Fruit fly (Drosophila melanogaster) whole organism, embryonic: ENCODE results near the gene CG5861.
A peak's percentile ranks its signal among the peaks of the same experiment; 100 is the strongest.

Experiments
- CG10274 ChIP-seq: fragments of 200-800 bp; sonication (Bioruptor generic); optimal IDR thresholded peaks from 3 replicates; lab custom pipeline; 2017; ENCODE audit warnings: missing biosample characterization, mild to moderate bottlenecking, missing genetic modification characterization
- CG13287 ChIP-seq: fragments of 200-800 bp; sonication (Bioruptor generic); IDR thresholded peaks from 2 replicates; pipeline ENCODE4 v1.3.6; 2022; ENCODE audit warnings: missing biosample characterization, missing genetic modification characterization; ENCODE audit not compliant: partially characterized antibody
- CG13296 ChIP-seq: fragments of 200-800 bp; sonication (Bioruptor generic); optimal IDR thresholded peaks from 3 replicates; lab custom pipeline; 2018; ENCODE audit warnings: missing biosample characterization, mild to moderate bottlenecking, missing genetic modification characterization
- CG14860 ChIP-seq: fragments of 200-800 bp; sonication (Bioruptor generic); IDR thresholded peaks from 3 replicates; pipeline ENCODE4 v1.3.6; 2022; ENCODE audit warnings: missing biosample characterization, missing genetic modification characterization; ENCODE audit not compliant: partially characterized antibody
- CG1529 ChIP-seq: fragments of 200-800 bp; sonication (Bioruptor generic); optimal IDR thresholded peaks from 3 replicates; lab custom pipeline; 2018; ENCODE audit warnings: missing biosample characterization, missing genetic modification characterization
- CG15601 ChIP-seq: fragments of 200-800 bp; sonication (Bioruptor generic); optimal IDR thresholded peaks from 3 replicates; lab custom pipeline; 2019; ENCODE audit warnings: missing biosample characterization, mild to moderate bottlenecking, missing genetic modification characterization, moderate library complexity
- CG30431 ChIP-seq: fragments of 200-800 bp; sonication (Bioruptor generic); optimal IDR thresholded peaks from 2 replicates; lab custom pipeline; 2017; ENCODE audit warnings: missing biosample characterization, missing genetic modification characterization
- CG43689 ChIP-seq: fragments of 200-800 bp; sonication (Bioruptor generic); IDR thresholded peaks from 2 replicates; pipeline ENCODE4 v1.3.6; 2022; ENCODE audit warnings: missing biosample characterization, missing genetic modification characterization
- CG4707 ChIP-seq: fragments of 200-800 bp; sonication (Bioruptor generic); optimal IDR thresholded peaks from 2 replicates; lab custom pipeline; 2018; ENCODE audit warnings: missing biosample characterization, mild to moderate bottlenecking, missing genetic modification characterization, moderate library complexity
- CG4820 ChIP-seq: fragments of 200-800 bp; sonication (Bioruptor generic); optimal IDR thresholded peaks from 3 replicates; lab custom pipeline; 2016; ENCODE audit warnings: missing biosample characterization, missing genetic modification characterization
- CG5180 ChIP-seq: fragments of 200-800 bp; sonication (Bioruptor generic); optimal IDR thresholded peaks from 3 replicates; lab custom pipeline; 2017; ENCODE audit warnings: missing biosample characterization, missing genetic modification characterization, mild to moderate bottlenecking, moderate library complexity, missing genetic modification reagents
- CG6813 ChIP-seq: fragments of 200-800 bp; sonication (Bioruptor generic); optimal IDR thresholded peaks from 2 replicates; lab custom pipeline; 2017; ENCODE audit warnings: missing biosample characterization, missing genetic modification characterization, mild to moderate bottlenecking, moderate library complexity, missing genetic modification reagents
- CG8281 ChIP-seq: fragments of 200-800 bp; sonication (Bioruptor generic); optimal IDR thresholded peaks from 2 replicates; lab custom pipeline; 2018; ENCODE audit warnings: missing biosample characterization, mild to moderate bottlenecking, missing genetic modification characterization, moderate library complexity
- CG9932 ChIP-seq: fragments of 200-800 bp; sonication (Bioruptor generic); IDR thresholded peaks from 2 replicates; pipeline ENCODE4 v1.3.6; 2022; ENCODE audit warnings: missing biosample characterization, missing genetic modification characterization
- CHES-1-like ChIP-seq: fragments of 200-800 bp; sonication (Bioruptor generic); optimal IDR thresholded peaks from 2 replicates; lab custom pipeline; 2016; ENCODE audit warnings: missing biosample characterization, missing genetic modification characterization
- Chrac-16 ChIP-seq: fragments of 200-800 bp; sonication (Bioruptor generic); optimal IDR thresholded peaks from 3 replicates; lab custom pipeline; 2016; ENCODE audit warnings: missing biosample characterization, missing genetic modification characterization
- D19A ChIP-seq: fragments of 200-800 bp; optimal IDR thresholded peaks from 3 replicates; lab custom pipeline; 2019; ENCODE audit warnings: missing biosample characterization, mild to moderate bottlenecking, missing genetic modification characterization, moderate library complexity
- Dbx ChIP-seq: fragments of 200-800 bp; sonication (Bioruptor generic); IDR thresholded peaks from 3 replicates; pipeline ENCODE4 v1.3.6; 2022; ENCODE audit warnings: missing biosample characterization, missing genetic modification characterization
- Dek ChIP-seq: fragments of 200-800 bp; sonication (Bioruptor generic); optimal IDR thresholded peaks from 3 replicates; lab custom pipeline; 2019; ENCODE audit warnings: missing biosample characterization, mild to moderate bottlenecking, missing genetic modification characterization, moderate library complexity
- E2f1 ChIP-seq: fragments of 200-800 bp; sonication (Bioruptor generic); IDR thresholded peaks from 2 replicates; pipeline ENCODE4 v1.3.6; 2022; ENCODE audit warnings: missing biosample characterization, missing genetic modification characterization
- Elba2 ChIP-seq: fragments of 200-800 bp; sonication (Bioruptor generic); optimal IDR thresholded peaks from 3 replicates; lab custom pipeline; 2016; ENCODE audit warnings: missing biosample characterization, missing genetic modification characterization
- Fer1 ChIP-seq: fragments of 200-800 bp; sonication (Bioruptor generic); optimal IDR thresholded peaks from 2 replicates; lab custom pipeline; 2017; ENCODE audit warnings: missing biosample characterization, mild to moderate bottlenecking, missing genetic modification characterization
- HLH54F ChIP-seq: fragments of 200-800 bp; sonication (Bioruptor generic); optimal IDR thresholded peaks from 3 replicates; lab custom pipeline; 2016; ENCODE audit warnings: missing biosample characterization, missing genetic modification characterization
- Hr3 ChIP-seq: fragments of 200-800 bp; sonication (Bioruptor generic); optimal IDR thresholded peaks from 3 replicates; lab custom pipeline; 2016; ENCODE audit warnings: missing biosample characterization, missing genetic modification characterization
- Hsf ChIP-seq: fragments of 200-800 bp; sonication (Bioruptor generic); optimal IDR thresholded peaks from 3 replicates; lab custom pipeline; 2016; ENCODE audit warnings: missing biosample characterization, missing genetic modification characterization
- Lhr ChIP-seq: fragments of 200-800 bp; sonication (Bioruptor generic); optimal IDR thresholded peaks from 3 replicates; lab custom pipeline; 2017; ENCODE audit warnings: mild to moderate bottlenecking, missing biosample characterization, missing genetic modification reagents, missing genetic modification characterization
- Max ChIP-seq: fragments of 200-800 bp; sonication (Bioruptor generic); optimal IDR thresholded peaks from 2 replicates; lab custom pipeline; 2016; ENCODE audit warnings: missing biosample characterization, mild to moderate bottlenecking, missing genetic modification characterization
- Spps ChIP-seq: fragments of 200-800 bp; sonication (Bioruptor generic); optimal IDR thresholded peaks from 2 replicates; lab custom pipeline; 2018; ENCODE audit warnings: missing biosample characterization, mild to moderate bottlenecking, missing genetic modification characterization
- Trl ChIP-seq, 3 experiments: fragments of >200 bp in 2 of 3; fragments of 200-800 bp in 1 of 3; sonication (Bioruptor generic) in 1 of 3; optimal IDR thresholded peaks; 2 replicates in 1 of 3; 3 replicates in 2 of 3; lab custom pipeline; 2016 to 2017; ENCODE audit warnings: missing biosample characterization in 1 of 3, missing genetic modification characterization in 1 of 3
- Usf ChIP-seq: fragments of 200-800 bp; sonication (Bioruptor generic); optimal IDR thresholded peaks from 2 replicates; lab custom pipeline; 2017; ENCODE audit warnings: missing genotype, missing biosample characterization, missing genetic modification characterization
- abd-A ChIP-seq: fragments of 200-800 bp; sonication (Bioruptor generic); optimal IDR thresholded peaks from 3 replicates; lab custom pipeline; 2019; ENCODE audit warnings: missing biosample characterization, mild to moderate bottlenecking, missing genetic modification characterization, moderate library complexity
- btn ChIP-seq: fragments of 200-800 bp; sonication (Bioruptor generic); optimal IDR thresholded peaks from 2 replicates; lab custom pipeline; 2016; ENCODE audit warnings: missing biosample characterization, missing genetic modification characterization
- cg ChIP-seq: fragments of 200-800 bp; sonication (Bioruptor generic); optimal IDR thresholded peaks from 3 replicates; lab custom pipeline; 2019; ENCODE audit warnings: missing biosample characterization, mild to moderate bottlenecking, missing genetic modification characterization, moderate library complexity
- cwo ChIP-seq: fragments of 200-800 bp; sonication (Bioruptor generic); optimal IDR thresholded peaks from 3 replicates; lab custom pipeline; 2017; ENCODE audit warnings: missing biosample characterization, missing genetic modification characterization, mild to moderate bottlenecking, moderate library complexity, missing genetic modification reagents
- dati ChIP-seq: fragments of 200-800 bp; sonication (Bioruptor generic); IDR thresholded peaks from 2 replicates; pipeline ENCODE4 v1.3.6; 2022; ENCODE audit warnings: missing biosample characterization, missing genetic modification characterization
- hth ChIP-seq: fragments of >200 bp; optimal IDR thresholded peaks from 2 replicates; lab custom pipeline; 2017; ENCODE audit warnings: inconsistent platforms
- lmd ChIP-seq: fragments of 200-800 bp; sonication (Bioruptor generic); IDR thresholded peaks from 2 replicates; pipeline ENCODE4 v1.3.6; 2022; ENCODE audit warnings: missing biosample characterization, missing genetic modification characterization
- nmo ChIP-seq: fragments of 200-800 bp; sonication (Bioruptor generic); optimal IDR thresholded peaks from 2 replicates; lab custom pipeline; 2018; ENCODE audit warnings: missing biosample characterization, mild to moderate bottlenecking, missing genetic modification characterization, moderate library complexity
- nom ChIP-seq: fragments of 200-800 bp; sonication (Bioruptor generic); optimal IDR thresholded peaks from 2 replicates; lab custom pipeline; 2017; ENCODE audit warnings: missing biosample characterization, missing genetic modification characterization, mild to moderate bottlenecking, moderate library complexity, missing genetic modification reagents
- otp ChIP-seq: fragments of 200-800 bp; sonication (Bioruptor generic); IDR thresholded peaks from 3 replicates; pipeline ENCODE4, ENCODE4 v1.3.6; 2022; ENCODE audit warnings: missing biosample characterization, missing genetic modification characterization
- phol ChIP-seq: fragments of 200-800 bp; sonication (Bioruptor generic); optimal IDR thresholded peaks from 3 replicates; lab custom pipeline; 2018; ENCODE audit warnings: missing biosample characterization, mild to moderate bottlenecking, missing genetic modification characterization, moderate library complexity
- pros ChIP-seq: fragments of 200-800 bp; sonication (Bioruptor generic); optimal IDR thresholded peaks from 3 replicates; lab custom pipeline; 2019; ENCODE audit warnings: missing biosample characterization, mild to moderate bottlenecking, missing genetic modification characterization, moderate library complexity
- row ChIP-seq: fragments of 200-800 bp; sonication (Bioruptor generic); IDR thresholded peaks from 3 replicates; pipeline ENCODE4 v1.3.6; 2022; ENCODE audit warnings: missing biosample characterization, missing genetic modification characterization
- slp2 ChIP-seq: fragments of 200-800 bp; sonication (Bioruptor generic); optimal IDR thresholded peaks from 2 replicates; lab custom pipeline; 2016; ENCODE audit warnings: missing biosample characterization, missing genetic modification characterization
- tap ChIP-seq: fragments of 200-800 bp; optimal IDR thresholded peaks from 3 replicates; lab custom pipeline; 2019; ENCODE audit warnings: missing biosample characterization, mild to moderate bottlenecking, missing genetic modification characterization, moderate library complexity
- tna ChIP-seq: fragments of 200-800 bp; sonication (Bioruptor generic); IDR thresholded peaks from 2 replicates; pipeline ENCODE4 v1.3.6; 2022; ENCODE audit warnings: missing biosample characterization, missing genetic modification characterization; ENCODE audit not compliant: partially characterized antibody
- zfh2 ChIP-seq: fragments of 200-800 bp; sonication (Bioruptor generic); optimal IDR thresholded peaks from 2 replicates; lab custom pipeline; 2016; ENCODE audit warnings: missing biosample characterization, missing genetic modification characterization

Gene CG5861

DNA sequence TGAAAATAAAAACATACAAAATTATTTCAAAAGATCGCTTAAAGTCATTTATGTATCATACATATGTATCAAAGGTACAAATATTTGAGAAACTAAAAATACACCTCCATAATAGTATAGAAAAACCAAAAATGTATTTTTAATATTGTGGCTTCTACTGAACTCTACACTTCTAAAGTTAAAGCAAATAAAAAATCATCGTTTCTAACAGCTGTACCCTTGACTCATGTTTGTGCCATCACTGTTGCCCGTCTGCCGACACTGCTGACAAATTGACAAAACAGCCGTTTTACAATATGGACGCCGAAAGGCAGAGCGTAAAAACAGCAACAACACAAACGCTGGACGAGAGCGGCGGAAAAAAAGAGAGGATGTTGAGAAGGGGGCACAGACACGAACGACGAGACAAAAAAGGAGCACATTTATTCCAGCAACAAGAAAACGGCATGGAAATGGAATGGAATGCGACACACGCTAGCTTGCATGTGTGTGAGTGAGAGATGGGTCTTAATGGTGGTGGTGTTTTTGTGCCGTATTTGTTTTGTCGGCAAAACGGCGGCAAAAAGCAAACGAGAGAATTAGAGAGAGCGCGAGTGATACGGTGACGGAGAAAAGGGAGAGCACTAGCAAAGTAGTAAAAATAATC lies 20.6 kb downstream of the CG5861 start (continued):
- TF ChIP-seq CG13296 (GFP tag; lab: Kevin White, UChicago) (peak; percentile 55), CG14860 (no peak), CHES-1-like (GFP tag; lab: Kevin White, UChicago) (peak; percentile 85), dati (GFP tag; lab: Robert Waterston, UW) (no peak), Chrac-16 (peak; percentile 82), abd-A (tag; lab: Kevin White, UChicago) (peak; percentile 84), row (GFP tag; lab: Robert Waterston, UW) (no peak), lmd (GFP tag; lab: Robert Waterston, UW) (no peak), CG1529 (peak; percentile 70), CG30431 (GFP tag; lab: Kevin White, UChicago) (peak; percentile 55), Hsf (GFP tag; lab: Kevin White, UChicago) (peak; percentile 78), Spps (tag; lab: Kevin White, UChicago) (peak; percentile 77), cg (peak; percentile 88), phol (tag; lab: Kevin White, UChicago) (peak; percentile 93), HLH54F (peak; percentile 86), cwo (GFP tag; lab: Kevin White, UChicago) (peak; percentile 86), pros (GFP tag; lab: Kevin White, UChicago) (peak; percentile 79), Fer1 (GFP tag; lab: Kevin White, UChicago) (peak; percentile 86), nom (GFP tag; lab: Kevin White, UChicago) (peak; percentile 67), CG4820 (GFP tag; lab: Kevin White, UChicago) (peak; percentile 63), zfh2 (GFP tag; lab: Kevin White, UChicago) (peak; percentile 87), slp2 (GFP tag; lab: Kevin White, UChicago) (peak; percentile 52), E2f1 (GFP tag; lab: Robert Waterston, UW) (no peak), tna (GFP tag; lab: Robert Waterston, UW) (no peak), Usf (GFP tag; lab: Kevin White, UChicago) (peak; percentile 35), CG6813 (peak; percentile 61)

DNA sequence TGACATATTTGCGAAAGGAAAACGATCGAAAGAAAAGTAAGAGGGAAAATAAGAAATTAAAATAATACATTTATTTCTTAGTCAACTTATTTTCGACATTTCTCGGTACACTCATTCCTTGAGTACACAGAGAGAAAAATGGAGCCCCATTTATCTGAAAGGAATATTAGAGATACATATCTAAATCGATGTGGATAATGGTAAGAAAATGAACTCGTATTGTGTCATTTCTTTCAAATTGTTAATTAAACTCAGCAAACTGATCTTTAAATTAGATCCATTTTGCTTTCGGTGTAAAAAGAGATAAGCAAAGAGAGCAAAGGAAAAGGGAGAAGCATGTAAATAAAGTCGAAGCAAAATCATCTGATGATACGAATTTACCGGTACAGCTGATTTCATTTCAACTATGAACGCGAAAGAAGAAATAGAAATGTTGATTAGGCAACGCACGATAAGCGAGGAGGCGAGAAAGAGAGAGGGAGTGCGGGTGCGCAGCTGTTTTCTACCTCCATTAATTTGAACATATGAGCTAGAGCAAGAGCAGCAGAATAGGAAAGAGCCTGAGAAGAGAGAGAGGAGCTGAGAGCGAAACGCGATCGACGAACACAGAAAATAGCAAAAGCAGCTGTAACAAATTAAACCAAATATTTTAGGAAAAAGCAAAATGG lies 21.3 kb downstream of the CG5861 start:
- TF ChIP-seq CG13287 (GFP tag; lab: Robert Waterston, UW) (no peak), CHES-1-like (GFP tag; lab: Kevin White, UChicago) (peak; percentile 74), CG5180 (GFP tag; lab: Kevin White, UChicago) (peak; percentile 48), cwo (GFP tag; lab: Kevin White, UChicago) (peak; percentile 56), otp (GFP tag; lab: Robert Waterston, UW) (no peak), Hr3 (GFP tag; lab: Kevin White, UChicago) (peak; percentile 78), nmo (GFP tag; lab: Kevin White, UChicago) (peak; percentile 90), Lhr (GFP tag; lab: Kevin White, UChicago) (peak; percentile 62), CG9932 (GFP tag; lab: Robert Waterston, UW) (no peak), CG14860 (no peak), D19A (tag; lab: Kevin White, UChicago) (peak; percentile 79), Dbx (GFP tag; lab: Robert Waterston, UW) (no peak), Max (peak; percentile 85), CG8281 (tag; lab: Kevin White, UChicago) (peak; percentile 74), Trl (optimal IDR thresholded peaks at IDR 0.05; lab: Kevin White, UChicago) (peak; percentile 68 to 87), Trl (GFP tag; optimal IDR thresholded peaks at IDR 0.05; lab: Kevin White, UChicago) (peak; percentile 65), CG15601 (peak; percentile 75), CG10274 (GFP tag; lab: Kevin White, UChicago) (peak; percentile 66), tap (tag; lab: Kevin White, UChicago) (peak; percentile 91), CG43689 (GFP tag; lab: Robert Waterston, UW) (no peak), Dek (tag; lab: Kevin White, UChicago) (peak; percentile 89), hth (lab: Kevin White, UChicago) (no peak), Elba2 (GFP tag; lab: Kevin White, UChicago) (peak; percentile 46), CG4707 (peak; percentile 71), btn (GFP tag; lab: Kevin White, UChicago) (peak; percentile 68)
